Fruit fly (Drosophila melanogaster) whole organism, embryonic: ENCODE results near the gene CG5506.
A peak's percentile ranks its signal among the peaks of the same experiment; 100 is the strongest.

Experiments
- Asciz ChIP-seq: fragments of 200-800 bp; sonication (Bioruptor generic); optimal IDR thresholded peaks from 2 replicates; lab custom pipeline; 2017; ENCODE audit warnings: missing biosample characterization, mild to moderate bottlenecking, missing genetic modification characterization, missing genetic modification reagents
- C15 ChIP-seq: fragments of 200-800 bp; sonication (Bioruptor generic); IDR thresholded peaks from 3 replicates; pipeline ENCODE4 v1.3.6; 2022; ENCODE audit warnings: missing biosample characterization, missing genetic modification characterization
- CG11723 ChIP-seq: fragments of 200-800 bp; sonication (Bioruptor generic); optimal IDR thresholded peaks from 2 replicates; lab custom pipeline; 2017; ENCODE audit warnings: missing biosample characterization, mild to moderate bottlenecking, missing genetic modification characterization
- CG12155 ChIP-seq: fragments of 200-800 bp; sonication (Bioruptor generic); optimal IDR thresholded peaks from 3 replicates; lab custom pipeline; 2016; ENCODE audit warnings: missing biosample characterization, missing genetic modification characterization
- CG13287 ChIP-seq: fragments of 200-800 bp; sonication (Bioruptor generic); IDR thresholded peaks from 2 replicates; pipeline ENCODE4 v1.3.6; 2022; ENCODE audit warnings: missing biosample characterization, missing genetic modification characterization; ENCODE audit not compliant: partially characterized antibody
- CG13894 ChIP-seq: fragments of 200-800 bp; sonication (Bioruptor generic); optimal IDR thresholded peaks from 3 replicates; lab custom pipeline; 2018; ENCODE audit warnings: missing biosample characterization, mild to moderate bottlenecking, missing genetic modification characterization, moderate library complexity
- CG14441 ChIP-seq: fragments of 200-800 bp; sonication (Bioruptor generic); IDR thresholded peaks from 2 replicates; pipeline ENCODE4 v1.3.6; 2022; ENCODE audit warnings: missing biosample characterization, missing genetic modification characterization
- CG14710 ChIP-seq: fragments of 200-800 bp; sonication (Bioruptor generic); optimal IDR thresholded peaks from 3 replicates; lab custom pipeline; 2019; ENCODE audit warnings: missing biosample characterization, mild to moderate bottlenecking, missing genetic modification characterization, moderate library complexity
- CG1647 ChIP-seq: fragments of 200-800 bp; sonication (Bioruptor generic); optimal IDR thresholded peaks from 3 replicates; lab custom pipeline; 2016; ENCODE audit warnings: missing biosample characterization, missing genetic modification characterization
- CG1792 ChIP-seq: fragments of 200-800 bp; sonication (Bioruptor generic); optimal IDR thresholded peaks from 2 replicates; lab custom pipeline; 2016; ENCODE audit warnings: missing biosample characterization, missing genetic modification characterization
- CG2875 ChIP-seq: fragments of 200-800 bp; sonication (Bioruptor generic); optimal IDR thresholded peaks from 2 replicates; lab custom pipeline; 2017; ENCODE audit warnings: missing biosample characterization, mild to moderate bottlenecking, missing genetic modification characterization, missing genetic modification reagents
- CG3065 ChIP-seq: fragments of 200-800 bp; sonication (Bioruptor generic); optimal IDR thresholded peaks from 2 replicates; lab custom pipeline; 2016; ENCODE audit warnings: missing biosample characterization, missing genetic modification characterization
- CG31441 ChIP-seq: fragments of 200-800 bp; sonication (Bioruptor generic); IDR thresholded peaks from 2 replicates; pipeline ENCODE4 v1.3.6; 2022; ENCODE audit warnings: missing biosample characterization, missing genetic modification characterization
- CG32532 ChIP-seq: fragments of 200-800 bp; sonication (Bioruptor generic); IDR thresholded peaks from 2 replicates; pipeline ENCODE4 v1.3.6; 2022; ENCODE audit warnings: missing biosample characterization, missing genetic modification characterization
- CG34422 ChIP-seq: fragments of 200-800 bp; sonication (Bioruptor generic); IDR thresholded peaks from 3 replicates; pipeline ENCODE4 v1.3.6; 2022; ENCODE audit warnings: missing biosample characterization, missing genetic modification characterization
- CG4328 ChIP-seq: fragments of 200-800 bp; sonication (Bioruptor generic); optimal IDR thresholded peaks from 3 replicates; lab custom pipeline; 2017; ENCODE audit warnings: missing biosample characterization, missing genetic modification reagents, missing genetic modification characterization
- CG4730 ChIP-seq: fragments of 200-800 bp; sonication (Bioruptor generic); IDR thresholded peaks from 2 replicates; pipeline ENCODE4 v1.3.6; 2022; ENCODE audit warnings: missing biosample characterization, missing genetic modification characterization
- CG6689 ChIP-seq: fragments of 200-800 bp; sonication (Bioruptor generic); IDR thresholded peaks from 2 replicates; pipeline ENCODE4 v1.3.6; 2022; ENCODE audit warnings: missing biosample characterization, missing genetic modification characterization
- CG6791 ChIP-seq: fragments of 200-800 bp; sonication (Bioruptor generic); IDR thresholded peaks from 3 replicates; pipeline ENCODE4 v1.3.6; 2022; ENCODE audit warnings: missing biosample characterization, missing genetic modification characterization; ENCODE audit not compliant: partially characterized antibody
- D19B ChIP-seq: fragments of 200-800 bp; sonication (Bioruptor generic); optimal IDR thresholded peaks from 2 replicates; lab custom pipeline; 2017; ENCODE audit warnings: missing biosample characterization, mild to moderate bottlenecking, missing genetic modification characterization
- Doc3 ChIP-seq: fragments of 200-800 bp; sonication (Bioruptor generic); IDR thresholded peaks from 3 replicates; pipeline ENCODE4 v1.3.6; 2022; ENCODE audit warnings: missing biosample characterization, missing genetic modification characterization; ENCODE audit not compliant: partially characterized antibody
- Dp ChIP-seq: fragments of 200-800 bp; sonication (Bioruptor generic); optimal IDR thresholded peaks from 2 replicates; lab custom pipeline; 2018; ENCODE audit warnings: missing biosample characterization, mild to moderate bottlenecking, missing genetic modification characterization, moderate library complexity
- Drgx ChIP-seq: fragments of 200-800 bp; sonication (Bioruptor generic); IDR thresholded peaks from 2 replicates; pipeline ENCODE4 v1.3.6; 2022; ENCODE audit warnings: missing biosample characterization, missing genetic modification characterization
- E2f2 ChIP-seq: fragments of 200-800 bp; sonication (Bioruptor generic); IDR thresholded peaks from 2 replicates; pipeline ENCODE4 v1.3.6; 2022; ENCODE audit warnings: missing biosample characterization, missing genetic modification characterization
- Ets97D ChIP-seq: fragments of 200-800 bp; sonication (Bioruptor generic); optimal IDR thresholded peaks from 3 replicates; lab custom pipeline; 2016; ENCODE audit warnings: missing biosample characterization, missing genetic modification characterization
- Fer3 ChIP-seq: fragments of 200-800 bp; sonication (Bioruptor generic); optimal IDR thresholded peaks from 2 replicates; lab custom pipeline; 2018; ENCODE audit warnings: missing biosample characterization, mild to moderate bottlenecking, missing genetic modification characterization, moderate library complexity
- HLH4C ChIP-seq: fragments of 200-800 bp; sonication (Bioruptor generic); IDR thresholded peaks from 3 replicates; pipeline ENCODE4 v1.3.6; 2022; ENCODE audit warnings: missing biosample characterization, missing genetic modification characterization; ENCODE audit not compliant: partially characterized antibody
- Kr ChIP-seq: fragments of 200-800 bp; sonication (Bioruptor generic); optimal IDR thresholded peaks from 2 replicates; lab custom pipeline; 2017; ENCODE audit warnings: missing biosample characterization, mild to moderate bottlenecking, missing genetic modification characterization
- Meics ChIP-seq: fragments of 200-800 bp; sonication (Bioruptor generic); optimal IDR thresholded peaks from 2 replicates; lab custom pipeline; 2017; ENCODE audit warnings: missing biosample characterization, mild to moderate bottlenecking, missing genetic modification characterization
- Poxn ChIP-seq: fragments of 200-800 bp; sonication (Bioruptor generic); IDR thresholded peaks from 2 replicates; pipeline ENCODE4 v1.3.6; 2022; ENCODE audit warnings: missing biosample characterization, missing genetic modification characterization
- Sin3A ChIP-seq: fragments of >200 bp; optimal IDR thresholded peaks from 2 replicates; lab custom pipeline; 2018
- bab2 ChIP-seq: fragments of 200-800 bp; sonication (Bioruptor generic); optimal IDR thresholded peaks from 2 replicates; lab custom pipeline; 2016; ENCODE audit warnings: missing biosample characterization, missing genetic modification characterization
- chinmo ChIP-seq: fragments of 200-800 bp; sonication (Bioruptor generic); IDR thresholded peaks from 4 replicates; pipeline ENCODE4 v1.3.6; 2022; ENCODE audit warnings: missing biosample characterization, missing genetic modification characterization; ENCODE audit not compliant: partially characterized antibody
- disco-r ChIP-seq: fragments of 200-800 bp; sonication (Bioruptor generic); optimal IDR thresholded peaks from 2 replicates; lab custom pipeline; 2016; ENCODE audit warnings: missing biosample characterization, missing genetic modification characterization
- dysf ChIP-seq: fragments of 200-800 bp; sonication (Bioruptor generic); IDR thresholded peaks from 3 replicates; pipeline ENCODE4 v1.3.6; 2022; ENCODE audit warnings: missing biosample characterization, missing genetic modification characterization
- fd64A ChIP-seq: fragments of 200-800 bp; sonication (Bioruptor generic); optimal IDR thresholded peaks from 3 replicates; lab custom pipeline; 2018; ENCODE audit warnings: missing biosample characterization, mild to moderate bottlenecking, missing genetic modification characterization
- gcm ChIP-seq: fragments of 200-800 bp; sonication (Bioruptor generic); optimal IDR thresholded peaks from 2 replicates; lab custom pipeline; 2019; ENCODE audit warnings: missing biosample characterization, mild to moderate bottlenecking, missing genetic modification characterization, moderate library complexity
- her ChIP-seq: fragments of 200-800 bp; sonication (Bioruptor generic); optimal IDR thresholded peaks from 2 replicates; lab custom pipeline; 2016; ENCODE audit warnings: missing biosample characterization, missing genetic modification characterization
- hkb ChIP-seq, 2 experiments: fragments of 200-800 bp in 1 of 2; fragments of >200 bp in 1 of 2; sonication (Bioruptor generic) in 1 of 2; IDR thresholded peaks in 1 of 2; optimal IDR thresholded peaks in 1 of 2; 2 replicates each; pipeline versions ENCODE4 v1.3.6 to Lab custom; 2017 to 2022; ENCODE audit warnings: missing biosample characterization in 1 of 2, missing genetic modification characterization in 1 of 2
- inv ChIP-seq: fragments of 200-800 bp; sonication (Bioruptor generic); IDR thresholded peaks from 2 replicates; pipeline ENCODE4 v1.3.6; 2022; ENCODE audit warnings: missing biosample characterization, missing genetic modification characterization; ENCODE audit not compliant: partially characterized antibody
- jing ChIP-seq: fragments of 200-800 bp; sonication (Bioruptor generic); optimal IDR thresholded peaks from 2 replicates; lab custom pipeline; 2018; ENCODE audit warnings: missing biosample characterization, mild to moderate bottlenecking, missing genetic modification characterization
- lbe ChIP-seq: fragments of 200-800 bp; sonication (Bioruptor generic); optimal IDR thresholded peaks from 2 replicates; lab custom pipeline; 2016; ENCODE audit warnings: missing biosample characterization, mild to moderate bottlenecking, missing genetic modification characterization
- org-1 ChIP-seq: fragments of 200-800 bp; sonication (Bioruptor generic); optimal IDR thresholded peaks from 2 replicates; lab custom pipeline; 2017; ENCODE audit warnings: missing biosample characterization, missing genetic modification characterization
- p53 ChIP-seq: fragments of 200-800 bp; sonication (Bioruptor generic); optimal IDR thresholded peaks from 2 replicates; lab custom pipeline; 2016; ENCODE audit warnings: missing biosample characterization, missing genetic modification characterization
- pho ChIP-seq: fragments of 200-800 bp; sonication (Bioruptor generic); optimal IDR thresholded peaks from 2 replicates; lab custom pipeline; 2016; ENCODE audit warnings: missing biosample characterization, missing genetic modification characterization
- phol ChIP-seq: fragments of 200-800 bp; sonication (Bioruptor generic); optimal IDR thresholded peaks from 3 replicates; lab custom pipeline; 2018; ENCODE audit warnings: missing biosample characterization, mild to moderate bottlenecking, missing genetic modification characterization, moderate library complexity
- run ChIP-seq: fragments of 200-800 bp; sonication (Bioruptor generic); optimal IDR thresholded peaks from 3 replicates; lab custom pipeline; 2018; ENCODE audit warnings: missing biosample characterization, mild to moderate bottlenecking, missing genetic modification characterization
- sisA ChIP-seq: fragments of 200-800 bp; sonication (Bioruptor generic); IDR thresholded peaks from 2 replicates; pipeline ENCODE4 v1.3.6; 2022; ENCODE audit warnings: missing biosample characterization, missing genetic modification characterization
- sqz ChIP-seq: fragments of 200-800 bp; sonication (Bioruptor generic); optimal IDR thresholded peaks from 3 replicates; lab custom pipeline; 2018; ENCODE audit warnings: missing biosample characterization, mild to moderate bottlenecking, missing genetic modification characterization
- unpg ChIP-seq: fragments of 200-800 bp; sonication (Bioruptor generic); optimal IDR thresholded peaks from 3 replicates; lab custom pipeline; 2018; ENCODE audit warnings: missing biosample characterization, mild to moderate bottlenecking, missing genetic modification characterization, moderate library complexity
- yki ChIP-seq: fragments of >200 bp; optimal IDR thresholded peaks from 3 replicates; lab custom pipeline; 2018

The CG5506 gene

dm6 chr3L:17895815-17896275 is 11.7 kb upstream of the CG5506 start, which contains the start of gene Tsp74F (continued):
- TF ChIP-seq Doc3 (GFP tag; lab: Robert Waterston, UW) (no peak), CG4730 (GFP tag; lab: Robert Waterston, UW) (no peak), CG6689 (GFP tag; lab: Robert Waterston, UW) (no peak), C15 (GFP tag; lab: Robert Waterston, UW) (no peak), CG2875 (GFP tag; lab: Kevin White, UChicago) (no peak), D19B (no peak), yki (lab: Kevin White, UChicago) (no peak), CG31441 (GFP tag; lab: Robert Waterston, UW) (no peak), pho (GFP tag; lab: Kevin White, UChicago) (no peak), run (tag; lab: Kevin White, UChicago) (peak; percentile 75), CG6791 (no peak), CG1647 (GFP tag; lab: Kevin White, UChicago) (no peak), sisA (GFP tag; lab: Robert Waterston, UW) (no peak), CG13894 (tag; lab: Kevin White, UChicago) (peak; percentile 17), Poxn (GFP tag; lab: Robert Waterston, UW) (no peak), jing (GFP tag; lab: Kevin White, UChicago) (no peak), CG32532 (no peak), dysf (peak; percentile 21; the same call in 1 of the 3 replicates), CG34422 (GFP tag; lab: Robert Waterston, UW) (no peak), CG1792 (GFP tag; lab: Kevin White, UChicago) (no peak), Kr (GFP tag; lab: Kevin White, UChicago) (no peak), E2f2 (no peak), fd64A (peak; percentile 34), CG12155 (GFP tag; lab: Kevin White, UChicago) (no peak), hkb (optimal IDR thresholded peaks at IDR 0.05; lab: Kevin White, UChicago) (no peak), hkb (GFP tag; IDR thresholded peaks at IDR 0.05; lab: Robert Waterston, UW) (peak; percentile 44; the same call in 1 of the 2 replicates), Fer3 (no peak), Ets97D (GFP tag; lab: Kevin White, UChicago) (no peak), Meics (GFP tag; lab: Kevin White, UChicago) (no peak), inv (GFP tag; lab: Robert Waterston, UW) (no peak), disco-r (GFP tag; lab: Kevin White, UChicago) (no peak), Asciz (GFP tag; lab: Kevin White, UChicago) (peak; percentile 60), CG14441 (GFP tag; lab: Robert Waterston, UW) (no peak), CG13287 (GFP tag; lab: Robert Waterston, UW) (0 out of 2 replicates have a peak, but pooled peaks have one; percentile 18), org-1 (GFP tag; lab: Kevin White, UChicago) (no peak), CG14710 (tag; lab: Kevin White, UChicago) (no peak), unpg (GFP tag; lab: Kevin White, UChicago) (no peak), CG3065 (GFP tag; lab: Kevin White, UChicago) (no peak), gcm (GFP tag; lab: Kevin White, UChicago) (no peak), Dp (no peak), HLH4C (GFP tag; lab: Robert Waterston, UW) (no peak), Drgx (GFP tag; lab: Robert Waterston, UW) (0 out of 2 replicates have a peak, but pooled peaks have one; percentile 24), CG4328 (GFP tag; lab: Kevin White, UChicago) (no peak), lbe (GFP tag; lab: Kevin White, UChicago) (no peak), phol (tag; lab: Kevin White, UChicago) (no peak), sqz (GFP tag; lab: Kevin White, UChicago) (no peak), p53 (no peak), her (GFP tag; lab: Kevin White, UChicago) (no peak), Sin3A (lab: Kevin White, UChicago) (no peak), chinmo (GFP tag; lab: Robert Waterston, UW) (peak; percentile 90; the same call in 3 of the 4 replicates), CG11723 (GFP tag; lab: Kevin White, UChicago) (peak; percentile 19), bab2 (GFP tag; lab: Kevin White, UChicago) (no peak)
